Worm (Caenorhabditis elegans) whole organism, L3 larva: ENCODE measurements around the gene sre-46.

Experiments
- ZK546.5 ChIP-seq: sonication (generic microtip); optimal IDR thresholded peaks from 2 replicates; lab custom pipeline; 2017; ENCODE audit warnings: missing biosample characterization, missing genetic modification characterization
- aly-2 ChIP-seq: fragments of 150-350 bp; optimal IDR thresholded peaks from 2 replicates; lab custom pipeline; 2014; ENCODE audit warnings: missing biosample characterization, missing genetic modification characterization
- ama-1 ChIP-seq: fragments of 150-350 bp; optimal IDR thresholded peaks from 2 replicates; lab custom pipeline; 2018
- ceh-16 ChIP-seq: sonication (generic microtip); optimal IDR thresholded peaks from 2 replicates; lab custom pipeline; 2017; ENCODE audit warnings: missing biosample characterization, missing genetic modification characterization
- ceh-28 ChIP-seq: fragments of 150-350 bp; optimal IDR thresholded peaks from 2 replicates; lab custom pipeline; 2014; ENCODE audit warnings: missing biosample characterization, missing genetic modification reagents, missing genetic modification characterization
- ceh-82 ChIP-seq: fragments of 150-350 bp; optimal IDR thresholded peaks from 2 replicates; lab custom pipeline; 2014; ENCODE audit warnings: missing biosample characterization, missing genetic modification characterization
- ceh-9 ChIP-seq: sonication (generic microtip); optimal IDR thresholded peaks from 2 replicates; lab custom pipeline; 2018; ENCODE audit warnings: missing biosample characterization, missing genetic modification characterization
- daf-12 ChIP-seq: fragments of 150-350 bp; optimal IDR thresholded peaks from 2 replicates; lab custom pipeline; 2014; ENCODE audit warnings: missing biosample characterization, missing genetic modification reagents, missing genetic modification characterization
- egl-27 ChIP-seq: sonication (generic microtip); optimal IDR thresholded peaks from 4 replicates; lab custom pipeline; 2017; ENCODE audit warnings: missing biosample characterization, missing genetic modification reagents, missing genetic modification characterization
- egl-5 ChIP-seq: fragments of 150-350 bp; optimal IDR thresholded peaks from 2 replicates; lab custom pipeline; 2017; ENCODE audit warnings: missing biosample characterization, missing genetic modification reagents, missing genetic modification characterization, inconsistent platforms
- elt-1 ChIP-seq: fragments of 150-350 bp; optimal IDR thresholded peaks from 2 replicates; lab custom pipeline; 2014; ENCODE audit warnings: missing biosample characterization, missing genetic modification characterization
- elt-2 ChIP-seq: sonication (generic microtip); optimal IDR thresholded peaks from 2 replicates; lab custom pipeline; 2016; ENCODE audit warnings: missing genetic modification reagents, mild to moderate bottlenecking, missing genetic modification characterization, missing compliant biosample characterization
- elt-3 ChIP-seq, 3 experiments: fragments of 150-350 bp in 1 of 3; sonication (generic microtip) in 2 of 3; optimal IDR thresholded peaks; 2 replicates in 2 of 3; 4 replicates in 1 of 3; lab custom pipeline; 2014 to 2017; ENCODE audit warnings: missing biosample characterization in 3 of 3, missing genetic modification characterization in 3 of 3
- eor-1 ChIP-seq, 2 experiments: fragments of 150-350 bp; optimal IDR thresholded peaks; 2 replicates each; lab custom pipeline; 2014 to 2018; ENCODE audit warnings: missing biosample characterization in 2 of 2, missing genetic modification characterization in 2 of 2
- fkh-10 ChIP-seq: sonication (generic microtip); optimal IDR thresholded peaks from 2 replicates; lab custom pipeline; 2017; ENCODE audit warnings: missing biosample characterization, missing genetic modification reagents, missing genetic modification characterization
- fos-1 ChIP-seq: fragments of 150-350 bp; optimal IDR thresholded peaks from 2 replicates; lab custom pipeline; 2014; ENCODE audit warnings: missing biosample characterization, missing genetic modification characterization
- hmg-11 ChIP-seq: sonication (generic microtip); optimal IDR thresholded peaks from 2 replicates; lab custom pipeline; 2016; ENCODE audit warnings: missing genetic modification characterization, missing compliant biosample characterization
- jun-1 ChIP-seq: fragments of 150-350 bp; optimal IDR thresholded peaks from 2 replicates; lab custom pipeline; 2014; ENCODE audit warnings: missing biosample characterization, missing genetic modification reagents, missing genetic modification characterization
- lin-15B ChIP-seq: fragments of 150-350 bp; optimal IDR thresholded peaks from 2 replicates; lab custom pipeline; 2014; ENCODE audit warnings: missing biosample characterization, missing genetic modification characterization
- lin-39 ChIP-seq: fragments of 150-350 bp; optimal IDR thresholded peaks from 2 replicates; lab custom pipeline; 2018; ENCODE audit warnings: missing biosample characterization, missing genetic modification reagents, missing genetic modification characterization
- lsy-12 ChIP-seq: sonication (generic microtip); optimal IDR thresholded peaks from 2 replicates; lab custom pipeline; 2016; ENCODE audit warnings: mild to moderate bottlenecking, missing genetic modification characterization, missing compliant biosample characterization
- mdl-1 ChIP-seq: fragments of 150-350 bp; optimal IDR thresholded peaks from 2 replicates; lab custom pipeline; 2014; ENCODE audit warnings: missing biosample characterization, missing genetic modification characterization
- nfya-1 ChIP-seq: sonication (generic microtip); optimal IDR thresholded peaks from 2 replicates; lab custom pipeline; 2017; ENCODE audit warnings: missing genetic modification characterization, mild to moderate bottlenecking, missing compliant biosample characterization, antibody characterized with exemption, moderate library complexity; ENCODE audit not compliant: insufficient read depth
- nhr-11 ChIP-seq: fragments of 150-350 bp; optimal IDR thresholded peaks from 2 replicates; lab custom pipeline; 2014; ENCODE audit warnings: missing biosample characterization, missing genetic modification characterization
- nhr-23 ChIP-seq: fragments of 150-350 bp; optimal IDR thresholded peaks from 2 replicates; lab custom pipeline; 2014; ENCODE audit warnings: missing biosample characterization, missing genetic modification reagents, missing genetic modification characterization
- nhr-237 ChIP-seq: fragments of 150-350 bp; optimal IDR thresholded peaks from 2 replicates; lab custom pipeline; 2014; ENCODE audit warnings: missing biosample characterization, missing genetic modification characterization
- nhr-25 ChIP-seq: sonication (generic microtip); optimal IDR thresholded peaks from 2 replicates; lab custom pipeline; 2017; ENCODE audit warnings: missing biosample characterization, missing genetic modification characterization
- nhr-28 ChIP-seq: fragments of 150-350 bp; optimal IDR thresholded peaks from 2 replicates; lab custom pipeline; 2014; ENCODE audit warnings: missing biosample characterization, missing genetic modification characterization
- nhr-76 ChIP-seq: fragments of 150-350 bp; sonication (generic microtip); optimal IDR thresholded peaks from 5 replicates; lab custom pipeline; 2014; ENCODE audit warnings: missing biosample characterization, missing genetic modification characterization
- nhr-77 ChIP-seq: fragments of 150-350 bp; optimal IDR thresholded peaks from 2 replicates; lab custom pipeline; 2014; ENCODE audit warnings: missing biosample characterization, missing genetic modification characterization
- pha-4 ChIP-seq: fragments of 150-350 bp; optimal IDR thresholded peaks from 2 replicates; lab custom pipeline; 2014; ENCODE audit warnings: missing biosample characterization, missing genetic modification reagents, missing genetic modification characterization
- pqm-1 ChIP-seq: fragments of 150-350 bp; optimal IDR thresholded peaks from 2 replicates; lab custom pipeline; 2017; ENCODE audit warnings: missing biosample characterization, missing genetic modification characterization, inconsistent platforms
- skn-1 ChIP-seq: fragments of 150-350 bp; optimal IDR thresholded peaks from 2 replicates; lab custom pipeline; 2014; ENCODE audit warnings: missing biosample characterization, missing genetic modification characterization
- snpc-4 ChIP-seq: fragments of 150-350 bp; optimal IDR thresholded peaks from 2 replicates; lab custom pipeline; 2014; ENCODE audit warnings: missing biosample characterization, missing genetic modification characterization
- tbx-2 ChIP-seq: sonication (generic microtip); optimal IDR thresholded peaks from 2 replicates; lab custom pipeline; 2016; ENCODE audit warnings: mild to moderate bottlenecking, missing genetic modification characterization, missing compliant biosample characterization
- unc-39 ChIP-seq: sonication (generic microtip); optimal IDR thresholded peaks from 4 replicates; lab custom pipeline; 2017; ENCODE audit warnings: missing biosample characterization, missing genetic modification characterization
- unc-62 ChIP-seq: fragments of 150-350 bp; sonication (generic microtip); optimal IDR thresholded peaks from 4 replicates; lab custom pipeline; 2014; ENCODE audit warnings: missing biosample characterization, missing genetic modification reagents, missing genetic modification characterization
- zag-1 ChIP-seq: fragments of 150-350 bp; optimal IDR thresholded peaks from 2 replicates; lab custom pipeline; 2014; ENCODE audit warnings: missing biosample characterization, missing genetic modification characterization
- ztf-11 ChIP-seq: fragments of 150-350 bp; optimal IDR thresholded peaks from 2 replicates; lab custom pipeline; 2014; ENCODE audit warnings: missing biosample characterization, missing genetic modification characterization
- ztf-4 ChIP-seq: fragments of 150-350 bp; optimal IDR thresholded peaks from 2 replicates; lab custom pipeline; 2014; ENCODE audit warnings: missing biosample characterization, missing genetic modification characterization

sre-46 gene

DNA sequence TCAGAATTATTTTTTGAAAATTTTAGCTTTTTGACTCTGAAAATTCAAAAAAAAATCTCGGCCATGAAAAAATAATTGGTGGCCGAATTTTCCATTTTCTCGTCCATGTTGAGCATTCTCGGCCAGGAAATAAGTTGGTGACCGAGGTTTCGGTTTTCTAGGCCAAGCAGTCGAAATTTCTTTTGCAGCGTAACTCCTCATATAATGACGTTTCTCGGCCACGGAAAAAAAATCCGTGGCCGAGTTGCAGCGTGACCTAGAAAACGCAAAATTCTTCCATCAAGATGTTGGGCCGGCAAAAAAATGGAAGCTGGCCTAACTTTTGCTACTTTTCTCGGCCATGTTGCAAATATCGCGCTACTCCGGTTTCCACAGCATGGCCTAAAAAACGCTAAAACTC lies 29.0 kb upstream of the sre-46 start:
- TF ChIP-seq hmg-11 (tag; lab: Kevin White, UChicago), result no peak
- no peak for TF ChIP-seq ceh-82
- no peak for TF ChIP-seq tbx-2 (tag; lab: Kevin White, UChicago)
- TF ChIP-seq unc-62, result no peak
- TF ChIP-seq aly-2 (tag; lab: Kevin White, UChicago), result no peak
- no peak for TF ChIP-seq elt-3 (tag; optimal IDR thresholded peaks at IDR 0.05; lab: Kevin White, UChicago)
- TF ChIP-seq, all 47 proteins: peak for 0

DNA sequence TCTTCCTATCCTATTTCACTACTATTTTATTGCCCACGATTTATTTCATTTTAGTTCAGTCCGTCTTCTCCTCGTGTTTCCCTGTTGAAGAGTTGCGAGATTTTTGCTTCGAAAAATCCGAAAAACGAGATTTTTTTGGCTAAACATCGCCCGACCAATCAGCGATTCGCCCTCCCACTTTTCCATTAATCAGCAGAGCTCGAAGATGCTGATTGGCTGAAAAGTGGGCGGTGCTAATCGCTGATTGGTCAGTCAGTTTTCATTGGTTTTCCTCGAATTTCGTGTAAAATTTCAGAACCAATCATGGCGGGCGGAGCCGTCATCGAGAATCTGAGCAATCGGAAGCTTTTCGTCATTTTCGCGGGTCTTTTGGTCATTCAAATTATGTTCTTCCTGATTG lies 20.3 kb upstream of the sre-46 start, which contains the start of gene mig-14:
Gene mig-14, plus strand, starts transcription at position 290 of the 400 bp plus-strand sequence.
- TF ChIP-seq elt-1 (tag; lab: Kevin White, UChicago), result no peak
- TF ChIP-seq jun-1 (tag; lab: Kevin White, UChicago), result no peak
- TF ChIP-seq nfya-1 (tag; lab: Kevin White, UChicago), result peak; percentile 96
- no peak for TF ChIP-seq lsy-12 (tag; lab: Kevin White, UChicago)
- TF ChIP-seq lin-15B (tag; lab: Kevin White, UChicago), result no peak

DNA sequence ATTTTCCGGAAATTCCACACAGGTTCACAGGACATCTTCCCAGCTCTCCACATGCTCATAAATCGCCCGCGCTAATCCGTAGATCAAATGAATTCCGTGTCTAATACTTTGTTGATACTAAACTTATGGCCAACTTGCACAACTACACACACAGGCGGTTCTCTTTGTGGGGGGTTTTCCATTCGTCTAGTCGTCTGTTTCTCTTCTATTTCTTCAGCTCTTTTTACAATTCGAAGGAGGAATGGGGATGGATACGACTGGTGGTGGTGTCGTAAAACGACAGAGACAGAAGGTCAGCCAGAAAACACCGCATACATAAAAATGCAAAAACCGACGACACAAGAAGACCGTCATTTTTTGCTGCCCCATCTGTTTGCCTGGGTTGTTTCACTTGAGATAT lies 18.3 kb upstream of the sre-46 start:
- TF ChIP-seq nfya-1 (tag; lab: Kevin White, UChicago) (peak; percentile 22), hmg-11 (tag; lab: Kevin White, UChicago) (no peak), lin-15B (tag; lab: Kevin White, UChicago) (no peak), zag-1 (tag; lab: Kevin White, UChicago) (no peak), tbx-2 (tag; lab: Kevin White, UChicago) (no peak), lin-39 (tag; lab: Kevin White, UChicago) (peak; percentile 15), egl-5 (tag; lab: Kevin White, UChicago) (no peak), nhr-77 (tag; lab: Kevin White, UChicago) (no peak), nhr-76 (tag; lab: Kevin White, UChicago) (no peak), mdl-1 (tag; lab: Kevin White, UChicago) (no peak), ceh-9 (tag; lab: Kevin White, UChicago) (no peak), fkh-10 (no peak), skn-1 (tag; lab: Kevin White, UChicago) (no peak), pha-4 (peak; percentile 63)

DNA sequence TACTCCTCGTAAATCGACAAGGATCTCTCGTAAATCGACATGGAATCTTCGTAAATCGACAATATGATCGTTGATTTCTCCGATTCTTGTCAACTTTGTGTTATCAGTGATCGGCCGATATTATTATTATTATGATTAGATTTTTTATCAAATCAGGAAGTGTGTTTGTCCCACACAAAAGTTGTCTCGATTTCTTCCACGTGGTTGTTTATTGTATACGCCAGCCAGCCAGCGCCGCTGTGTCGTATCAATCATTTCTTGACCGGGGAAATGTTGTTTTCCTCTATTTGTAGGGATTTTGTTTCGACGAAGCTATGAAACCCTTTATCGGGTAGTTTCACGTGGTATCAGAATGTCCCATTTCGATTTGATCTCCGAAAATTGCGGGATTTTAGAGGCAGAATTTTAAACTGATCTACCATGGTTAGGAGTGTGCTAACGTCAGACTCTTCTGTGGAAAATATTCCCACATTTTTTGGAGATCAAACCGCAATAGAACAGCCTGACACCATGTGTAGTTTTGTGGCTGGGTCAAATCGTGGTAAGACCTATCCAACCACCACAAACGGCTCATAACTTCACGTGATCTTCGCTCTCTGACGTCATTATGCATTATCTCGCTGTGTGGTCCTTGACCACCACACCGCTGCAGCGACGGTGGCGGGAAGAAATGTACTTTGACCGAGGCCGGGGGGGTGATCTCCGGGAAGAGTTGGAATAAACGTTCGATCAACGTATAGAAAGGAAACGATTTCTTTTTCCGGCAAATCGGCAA lies 16.8 kb upstream of the sre-46 start:
- TF ChIP-seq nhr-23, result peak; percentile 2
- TF ChIP-seq pha-4, result peak; percentile 39
- TF ChIP-seq ceh-9 (tag; lab: Kevin White, UChicago), result no peak
- no peak for TF ChIP-seq ztf-4 (tag; lab: Kevin White, UChicago)
- no peak for TF ChIP-seq tbx-2 (tag; lab: Kevin White, UChicago)
- TF ChIP-seq nhr-77 (tag; lab: Kevin White, UChicago), result no peak
- TF ChIP-seq lsy-12 (tag; lab: Kevin White, UChicago), result no peak
- no peak for TF ChIP-seq unc-62
- TF ChIP-seq eor-1 (tag; optimal IDR thresholded peaks at IDR 0.05; lab: Kevin White, UChicago), result no peak
- no peak for TF ChIP-seq lin-39 (tag; lab: Kevin White, UChicago)
- peak; percentile 79 for TF ChIP-seq elt-2 (tag; lab: Kevin White, UChicago)
- TF ChIP-seq ceh-28 (tag; lab: Kevin White, UChicago), result no peak
- no peak for TF ChIP-seq ZK546.5 (tag; lab: Kevin White, UChicago)
- no peak for TF ChIP-seq lin-15B (tag; lab: Kevin White, UChicago)
- TF ChIP-seq nfya-1 (tag; lab: Kevin White, UChicago), result no peak
- peak; percentile 80 for TF ChIP-seq pqm-1
- no peak for TF ChIP-seq nhr-25 (tag; lab: Kevin White, UChicago)
- TF ChIP-seq mdl-1 (tag; lab: Kevin White, UChicago), result no peak
- TF ChIP-seq ceh-82, result no peak
- TF ChIP-seq daf-12 (tag; lab: Kevin White, UChicago), result no peak
- no peak for TF ChIP-seq ztf-11
- no peak for TF ChIP-seq nhr-11 (tag; lab: Kevin White, UChicago)

DNA sequence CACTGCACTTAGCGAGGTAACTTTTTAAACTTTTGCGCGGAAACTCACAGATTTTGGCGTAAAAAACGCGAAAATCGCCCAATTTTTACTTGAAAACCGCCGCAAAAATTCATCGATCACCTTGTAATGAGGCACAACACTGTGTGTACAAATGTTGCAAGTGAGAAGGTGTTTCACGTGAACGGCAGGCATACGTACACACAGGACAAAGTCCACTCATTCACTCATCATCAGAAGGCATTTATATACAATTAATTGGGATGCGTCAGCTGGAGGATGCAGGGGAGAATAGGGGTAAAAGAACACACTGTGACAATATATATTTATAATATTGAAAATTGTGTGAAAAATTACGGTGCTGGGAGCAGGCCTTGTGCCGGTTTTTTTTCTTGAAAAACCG lies 15.8 kb upstream of the sre-46 start:
- TF ChIP-seq egl-27 (no peak), lsy-12 (tag; lab: Kevin White, UChicago) (no peak), mdl-1 (tag; lab: Kevin White, UChicago) (no peak), nhr-237 (tag; lab: Kevin White, UChicago) (no peak), tbx-2 (tag; lab: Kevin White, UChicago) (no peak), pqm-1 (peak; percentile 27), nhr-28 (no peak), lin-15B (tag; lab: Kevin White, UChicago) (no peak), nhr-76 (tag; lab: Kevin White, UChicago) (no peak), unc-39 (tag; lab: Kevin White, UChicago) (no peak), fkh-10 (no peak), ztf-4 (tag; lab: Kevin White, UChicago) (no peak), unc-62 (no peak), ama-1 (lab: Kevin White, UChicago) (no peak), ZK546.5 (tag; lab: Kevin White, UChicago) (no peak), nhr-77 (tag; lab: Kevin White, UChicago) (no peak), hmg-11 (tag; lab: Kevin White, UChicago) (no peak), ceh-9 (tag; lab: Kevin White, UChicago) (no peak), nhr-11 (tag; lab: Kevin White, UChicago) (no peak), elt-3 (tag; optimal IDR thresholded peaks at IDR 0.05; lab: Kevin White, UChicago) (no peak), ztf-11 (no peak), ceh-16 (tag; lab: Kevin White, UChicago) (no peak), snpc-4 (tag; lab: Kevin White, UChicago) (no peak), egl-5 (tag; lab: Kevin White, UChicago) (no peak), fos-1 (tag; lab: Kevin White, UChicago) (no peak)
